Worm (Caenorhabditis elegans): ENCODE measurements around the gene pdcd-2.

DNA sequence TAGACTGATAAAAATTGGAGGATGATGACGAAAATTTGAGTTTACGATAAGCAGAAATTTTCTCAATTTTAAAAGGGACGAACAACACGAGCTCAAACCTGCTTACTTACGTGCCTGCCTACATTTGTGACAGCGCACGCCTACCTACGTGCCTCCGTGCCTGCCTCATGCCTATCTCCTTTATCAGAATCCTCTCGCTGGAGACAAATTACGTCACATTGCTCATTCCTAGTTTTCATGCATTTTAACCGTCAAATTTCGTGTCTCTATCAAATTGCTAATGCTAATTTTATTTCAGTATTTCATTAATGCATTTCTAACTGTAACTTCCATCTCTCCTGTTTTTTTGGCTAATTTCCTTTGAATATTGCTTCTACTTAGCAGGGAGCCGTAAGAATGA, 36.5 kb downstream of the pdcd-2 start, which contains the start of gene pals-27:
- TF ChIP-seq ceh-88 (GFP tag; IDR thresholded peaks at IDR 0.05) (no peak), fkh-10 (GFP tag; optimal IDR thresholded peaks at IDR 0.05) (no peak), C04F5.9 (tag; optimal IDR thresholded peaks at IDR 0.05) (no peak), pqm-1 (tag; optimal IDR thresholded peaks at IDR 0.05) (no peak), lin-35 (GFP tag; optimal IDR thresholded peaks at IDR 0.05) (no peak), nhr-85 (tag) (no peak), C16A3.4 (tag; optimal IDR thresholded peaks at IDR 0.05) (no peak), unc-62 (GFP tag; optimal IDR thresholded peaks at IDR 0.05) (no peak), ztf-4 (tag; optimal IDR thresholded peaks at IDR 0.05) (no peak), Y116A8C.19 (tag; optimal IDR thresholded peaks at IDR 0.05; ENCODE audit: borderline replicate concordance) (no peak), nhr-237 (tag; optimal IDR thresholded peaks at IDR 0.05) (no peak), hlh-17 (GFP tag; optimal IDR thresholded peaks at IDR 0.05; ENCODE audit: borderline replicate concordance) (no peak), nhr-11 (tag; optimal IDR thresholded peaks at IDR 0.05) (no peak)

Data from whole organism, L1 larva.